Worm (Caenorhabditis elegans) whole organism, late embryonic: ENCODE data around the gene srw-86.

Experiments
- Y22D7AL.16 ChIP-seq: sonication (generic microtip); optimal IDR thresholded peaks from 2 replicates; lab custom pipeline; 2016; ENCODE audit warnings: missing genetic modification characterization, missing compliant biosample characterization
- ama-1 ChIP-seq: fragments of 150-350 bp; optimal IDR thresholded peaks from 2 replicates; lab custom pipeline; 2014
- fkh-6 ChIP-seq: sonication (generic microtip); optimal IDR thresholded peaks from 2 replicates; lab custom pipeline; 2016; ENCODE audit warnings: missing genetic modification characterization, missing compliant biosample characterization
- hlh-30 ChIP-seq: sonication (generic microtip); optimal IDR thresholded peaks from 2 replicates; lab custom pipeline; 2017; ENCODE audit warnings: antibody characterized with exemption, missing genetic modification characterization, missing compliant biosample characterization; ENCODE audit not compliant: insufficient read depth
- nhr-11 ChIP-seq: fragments of 150-350 bp; optimal IDR thresholded peaks from 2 replicates; lab custom pipeline; 2014; ENCODE audit warnings: missing biosample characterization, missing genetic modification characterization

DNA sequence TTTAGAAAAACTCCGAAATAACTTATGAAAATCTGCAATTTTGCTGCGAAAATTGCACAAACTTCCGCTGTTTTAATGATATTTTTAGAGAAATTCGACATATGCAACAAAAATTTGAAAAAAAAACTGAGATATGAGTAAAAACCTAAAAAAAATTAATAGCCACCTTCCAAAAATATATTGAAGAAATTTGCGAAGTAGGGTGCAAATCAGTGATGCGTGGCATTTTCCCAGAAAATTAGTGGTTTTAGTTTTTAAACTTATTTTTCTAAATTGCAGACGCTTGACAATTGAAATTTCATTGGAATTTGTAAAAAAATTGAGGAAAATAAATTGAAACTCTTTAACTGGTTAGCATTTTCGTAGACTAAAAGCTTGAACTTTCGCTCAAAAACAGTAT is 1.6 kb downstream of the srw-86 start, which contains the start of gene C25F9.13:
- no peak for TF ChIP-seq nhr-11 (tag; lab: Kevin White, UChicago)
- no peak for TF ChIP-seq hlh-30 (tag; lab: Kevin White, UChicago)
- no peak for TF ChIP-seq fkh-6
- no peak for TF ChIP-seq Y22D7AL.16 (tag; lab: Kevin White, UChicago)
- TF ChIP-seq ama-1 (lab: Kevin White, UChicago) = no peak
